Worm (Caenorhabditis elegans) whole organism, L4 larva: ENCODE data around the gene C05D11.13.

ENCODE experiments used
- R02D3.7 ChIP-seq: fragments of 150-350 bp; sonication (generic microtip); optimal IDR thresholded peaks from 3 replicates; lab custom pipeline; 2014; ENCODE audit warnings: missing biosample characterization, missing genetic modification characterization
- ZK337.2 ChIP-seq: fragments of 200-800 bp; sonication (Bioruptor generic); IDR thresholded peaks from 2 replicates; pipeline ENCODE4 v1.3.6; 2022; ENCODE audit warnings: missing genetic modification reagents, missing genetic modification characterization, missing compliant biosample characterization
- fos-1 ChIP-seq: fragments of 150-350 bp; optimal IDR thresholded peaks from 2 replicates; lab custom pipeline; 2014; ENCODE audit warnings: missing biosample characterization, missing genetic modification characterization
- mep-1 ChIP-seq: fragments of 150-350 bp; sonication (generic microtip); optimal IDR thresholded peaks from 3 replicates; lab custom pipeline; 2014; ENCODE audit warnings: missing biosample characterization, missing genetic modification characterization
- nhr-11 ChIP-seq: fragments of 150-350 bp; optimal IDR thresholded peaks from 2 replicates; lab custom pipeline; 2014; ENCODE audit warnings: missing biosample characterization, missing genetic modification characterization
- pha-4 ChIP-seq, 2 experiments: fragments of 150-350 bp in 1 of 2; fragments of 200-800 bp in 1 of 2; sonication (Bioruptor generic) in 1 of 2; IDR thresholded peaks in 1 of 2; optimal IDR thresholded peaks in 1 of 2; 2 replicates each; pipeline versions ENCODE4 v1.3.6 to Lab custom; 2014 to 2022; ENCODE audit warnings: missing genetic modification characterization in 2 of 2, missing genetic modification reagents in 2 of 2, missing biosample characterization in 1 of 2, missing compliant biosample characterization in 1 of 2
- skn-1 ChIP-seq: fragments of 150-350 bp; optimal IDR thresholded peaks from 2 replicates; lab custom pipeline; 2014; ENCODE audit warnings: missing biosample characterization, missing genetic modification characterization

ce11 chrIII:6479439-6479838 lies 35.1 kb upstream of the C05D11.13 start:
- TF ChIP-seq skn-1 (no peak), nhr-11 (tag; lab: Kevin White, UChicago) (no peak), fos-1 (tag; lab: Kevin White, UChicago) (no peak), mep-1 (no peak), ZK337.2 (GFP tag; lab: Robert Waterston, UW) (no peak), R02D3.7 (tag; lab: Kevin White, UChicago) (no peak), pha-4 (GFP tag; IDR thresholded peaks at IDR 0.05; lab: Robert Waterston, UW) (no peak), pha-4 (tag; optimal IDR thresholded peaks at IDR 0.05; lab: Kevin White, UChicago) (no peak)
